Fruit fly (Drosophila melanogaster) whole organism: ENCODE results near the gene spz3.
A peak's percentile ranks its signal among the peaks of the same experiment; 100 is the strongest.

Experiments
- CG8478 ChIP-seq: fragments of >200 bp; optimal IDR thresholded peaks from 2 replicates; lab custom pipeline; 2018; ENCODE audit warnings: inconsistent platforms
- Dll ChIP-seq: fragments of >200 bp; optimal IDR thresholded peaks from 2 replicates; lab custom pipeline; 2017
- EcR ChIP-seq, 2 experiments: fragments of >200 bp; optimal IDR thresholded peaks; 2 replicates each; lab custom pipeline; 2017; ENCODE audit warnings: missing biosample characterization in 2 of 2, missing genetic modification characterization in 2 of 2, missing genetic modification reagents in 2 of 2
- pan ChIP-seq: fragments of >200 bp; optimal IDR thresholded peaks from 2 replicates; lab custom pipeline; 2017
- psq ChIP-seq: fragments of >200 bp; optimal IDR thresholded peaks from 2 replicates; lab custom pipeline; 2017
- usp ChIP-seq: fragments of >200 bp; optimal IDR thresholded peaks from 2 replicates; lab custom pipeline; 2017; ENCODE audit warnings: missing biosample characterization, missing genetic modification characterization, mixed read lengths

Gene spz3

DNA sequence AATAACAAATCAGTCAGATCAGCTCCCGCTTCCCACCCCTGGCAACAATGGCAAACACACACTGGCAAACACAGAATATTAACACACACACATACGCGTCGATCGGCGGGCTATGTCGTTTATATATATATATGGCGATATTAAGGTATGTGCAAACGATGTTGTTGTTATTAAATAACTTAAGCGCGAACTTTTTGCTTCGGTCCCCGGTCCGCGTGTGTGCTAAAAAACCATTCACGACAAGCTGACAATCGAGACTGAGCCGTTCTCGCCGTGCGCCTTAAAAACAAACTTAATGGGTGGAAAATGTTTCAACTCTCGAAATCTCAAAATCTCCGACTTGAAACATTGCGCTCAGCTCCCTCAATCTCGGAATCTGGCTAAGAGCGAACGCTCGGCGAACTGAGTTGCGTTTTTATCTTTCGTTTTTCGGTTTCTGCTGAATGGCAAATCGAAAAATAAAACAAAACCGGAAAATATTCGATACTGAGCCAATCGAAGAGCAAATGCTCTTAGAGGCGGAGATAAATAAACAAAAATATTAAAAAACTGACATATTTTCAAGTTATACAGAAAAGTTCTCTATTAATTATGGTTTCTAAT, at the start of gene spz3:
TSS of gene spz3 (minus strand) at position 261 of the 603 bp plus-strand sequence.
- TF ChIP-seq Dll (lab: Kevin White, UChicago) (no peak), pan (lab: Kevin White, UChicago) (no peak), psq (lab: Kevin White, UChicago) (no peak), CG8478 (lab: Kevin White, UChicago) (no peak), usp (GFP tag; lab: Kevin White, UChicago) (no peak), EcR (GFP tag; optimal IDR thresholded peaks at IDR 0.05; lab: Kevin White, UChicago) (no peak)

DNA sequence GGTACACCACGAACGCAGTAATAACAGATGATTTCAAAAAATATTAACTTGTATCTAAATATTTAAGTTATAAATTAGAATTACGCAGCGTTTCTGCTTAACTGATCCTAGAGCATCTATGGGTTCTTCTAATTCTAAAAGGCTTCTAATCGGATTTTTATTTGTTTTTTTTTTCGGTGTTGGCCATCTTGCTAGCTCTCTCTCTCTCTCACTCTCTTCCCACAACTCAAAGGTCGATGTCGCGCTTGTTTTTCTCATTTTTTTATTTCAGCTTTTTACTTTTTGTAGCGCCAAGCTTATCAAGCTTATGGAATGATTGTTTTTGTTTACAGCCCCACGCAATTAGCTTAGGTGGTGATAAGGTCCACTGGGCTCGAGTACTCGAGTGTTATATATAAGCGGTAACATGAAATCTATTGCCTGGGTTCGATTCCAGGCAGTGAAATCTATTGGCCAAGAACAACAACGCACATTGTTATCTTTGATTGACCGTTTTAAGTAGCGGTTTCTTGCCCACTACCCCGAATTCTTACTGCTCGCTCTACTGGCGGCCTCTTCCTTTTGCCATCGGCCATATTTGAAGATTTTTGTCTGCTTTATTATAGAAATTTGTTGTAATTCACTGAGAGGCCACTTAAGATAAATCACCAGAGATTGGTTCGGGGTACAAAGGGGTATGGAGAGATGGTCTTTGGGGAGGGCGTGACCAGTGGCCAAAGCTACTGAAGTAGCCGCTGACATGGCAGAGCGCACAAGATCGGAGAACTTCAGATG, 47.1 kb upstream of the spz3 start:
- no peak for TF ChIP-seq usp (GFP tag; lab: Kevin White, UChicago)
- TF ChIP-seq pan (lab: Kevin White, UChicago) = no peak
- no peak for TF ChIP-seq psq (lab: Kevin White, UChicago)
- no peak for TF ChIP-seq Dll (lab: Kevin White, UChicago)
- no peak for TF ChIP-seq EcR (GFP tag; optimal IDR thresholded peaks at IDR 0.05; lab: Kevin White, UChicago)
- no peak for TF ChIP-seq CG8478 (lab: Kevin White, UChicago)

DNA sequence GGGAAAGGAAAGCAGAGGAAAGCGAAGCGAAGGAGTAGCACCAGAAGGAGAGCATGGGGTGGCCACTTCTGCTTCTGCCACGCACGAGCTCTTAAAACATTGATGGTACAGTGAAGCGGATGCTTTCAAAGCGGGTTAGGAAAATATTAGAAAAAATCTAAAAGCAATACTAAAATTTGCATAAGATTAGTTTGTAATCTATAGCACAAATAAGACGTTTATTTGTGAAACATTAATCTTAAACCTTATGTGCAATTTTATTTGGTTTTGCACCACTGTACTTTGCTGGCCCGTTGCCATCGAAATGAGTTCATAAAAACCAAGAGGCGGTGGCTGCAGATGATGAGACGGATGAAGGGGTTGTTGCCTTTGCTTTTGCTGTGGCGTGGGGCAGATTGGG, 46.0 kb upstream of the spz3 start:
- TF ChIP-seq CG8478 (lab: Kevin White, UChicago) (no peak), usp (GFP tag; lab: Kevin White, UChicago) (no peak), psq (lab: Kevin White, UChicago) (no peak), Dll (lab: Kevin White, UChicago) (no peak), EcR (GFP tag; optimal IDR thresholded peaks at IDR 0.05; lab: Kevin White, UChicago) (peak in 1 of 2 experiments; percentile 19), pan (lab: Kevin White, UChicago) (no peak)

DNA sequence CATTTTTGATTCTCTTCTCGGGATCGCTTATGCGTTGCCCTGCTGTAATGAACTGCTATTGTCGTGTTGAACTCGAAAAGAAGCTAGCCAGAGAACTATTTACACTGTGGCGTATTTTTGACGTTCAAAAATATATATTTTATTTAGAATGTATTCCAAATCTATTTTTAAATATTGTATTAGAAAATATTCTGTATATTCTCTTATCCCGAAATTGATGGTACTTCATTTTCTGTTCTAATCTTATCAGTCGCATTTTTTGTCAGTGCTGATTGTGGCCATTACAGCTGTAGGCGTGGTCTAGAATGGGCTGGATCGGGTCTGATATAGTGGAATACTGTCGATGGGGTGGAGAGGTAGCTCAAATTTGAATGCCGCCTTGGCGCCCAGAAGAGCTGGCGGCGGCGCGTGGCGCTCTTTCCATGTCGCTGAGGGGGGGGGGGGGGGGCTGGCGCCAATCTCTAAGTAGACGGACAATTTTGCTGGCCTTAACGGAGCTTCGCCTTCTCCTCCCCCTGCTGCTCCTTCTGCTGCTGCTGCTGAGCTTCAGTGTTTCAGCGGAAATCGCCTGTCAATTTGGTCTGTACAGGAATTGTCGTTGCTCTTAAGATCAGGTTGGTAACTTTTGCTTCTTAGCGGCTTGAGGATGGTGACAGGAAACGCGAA, 44.4 kb upstream of the spz3 start:
- TF ChIP-seq CG8478 (lab: Kevin White, UChicago) (no peak), pan (lab: Kevin White, UChicago) (no peak), EcR (GFP tag; optimal IDR thresholded peaks at IDR 0.05; lab: Kevin White, UChicago) (no peak)

DNA sequence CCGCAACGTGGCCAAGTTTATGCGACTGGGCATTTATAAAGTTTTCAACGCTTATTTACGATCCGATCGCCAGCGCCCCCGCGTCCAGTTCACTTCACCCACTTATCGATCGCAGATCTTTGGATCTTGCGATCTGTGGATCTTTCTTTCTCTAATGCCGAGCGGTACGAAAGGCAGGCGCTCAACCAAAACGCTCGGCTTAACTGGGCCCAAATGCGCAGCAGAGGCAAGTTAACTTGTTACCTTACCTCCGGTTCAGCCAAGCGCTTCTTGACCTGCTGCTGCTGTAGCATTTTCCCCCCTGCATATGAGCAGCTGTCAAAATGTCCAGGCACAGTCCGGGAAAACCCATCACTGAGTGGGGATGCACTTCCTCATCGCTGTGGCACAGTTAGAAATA, 42.7 kb upstream of the spz3 start:
- TF ChIP-seq pan (lab: Kevin White, UChicago) (no peak), CG8478 (lab: Kevin White, UChicago) (no peak), usp (GFP tag; lab: Kevin White, UChicago) (no peak), Dll (lab: Kevin White, UChicago) (no peak), EcR (GFP tag; optimal IDR thresholded peaks at IDR 0.05; lab: Kevin White, UChicago) (no peak), psq (lab: Kevin White, UChicago) (no peak)

DNA sequence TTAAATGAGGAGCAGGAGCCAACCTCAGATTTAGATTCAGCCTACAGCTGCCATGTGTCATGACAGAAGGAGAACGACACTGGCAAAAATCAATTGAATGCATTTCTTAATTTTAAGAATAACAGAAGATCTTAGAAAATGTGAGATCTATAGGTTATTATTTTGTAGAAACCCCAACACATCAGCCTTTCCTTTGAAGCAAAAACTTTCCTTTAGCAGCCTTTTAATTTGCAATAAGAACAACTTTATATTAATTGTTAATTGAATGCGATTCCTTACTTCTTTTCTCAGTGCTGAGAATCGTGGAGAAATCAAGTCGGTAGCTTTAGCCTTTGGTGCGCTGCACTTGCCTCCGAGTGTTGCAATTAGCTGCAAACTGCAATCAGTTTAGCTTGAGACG, 41.2 kb upstream of the spz3 start:
- no peak for TF ChIP-seq CG8478 (lab: Kevin White, UChicago)
- no peak for TF ChIP-seq Dll (lab: Kevin White, UChicago)
- no peak for TF ChIP-seq usp (GFP tag; lab: Kevin White, UChicago)
- TF ChIP-seq psq (lab: Kevin White, UChicago) = no peak
- no peak for TF ChIP-seq pan (lab: Kevin White, UChicago)
- no peak for TF ChIP-seq EcR (GFP tag; optimal IDR thresholded peaks at IDR 0.05; lab: Kevin White, UChicago)

DNA sequence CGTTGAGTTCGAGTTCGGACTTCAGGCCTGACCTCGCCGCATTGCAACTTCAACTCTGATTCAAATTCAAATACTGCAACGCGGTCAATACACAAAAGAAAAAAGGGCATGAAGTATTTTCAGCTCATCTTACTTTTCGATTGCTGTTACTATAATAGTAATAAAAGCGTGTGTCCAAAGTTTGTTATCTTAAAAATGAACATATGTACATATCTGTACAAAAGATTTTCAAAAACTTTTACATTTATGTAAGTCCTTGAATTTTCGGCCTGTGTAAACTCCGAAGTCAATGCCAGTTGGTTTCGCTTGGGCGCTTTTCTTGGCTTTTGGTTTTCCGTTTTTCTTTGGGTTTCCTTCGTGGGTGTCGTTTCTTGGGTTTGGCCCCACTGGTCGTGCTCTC, 39.4 kb upstream of the spz3 start:
- TF ChIP-seq EcR (GFP tag; optimal IDR thresholded peaks at IDR 0.05; lab: Kevin White, UChicago) = no peak
- TF ChIP-seq Dll (lab: Kevin White, UChicago) = no peak
- no peak for TF ChIP-seq pan (lab: Kevin White, UChicago)
- no peak for TF ChIP-seq CG8478 (lab: Kevin White, UChicago)
- no peak for TF ChIP-seq usp (GFP tag; lab: Kevin White, UChicago)
- TF ChIP-seq psq (lab: Kevin White, UChicago) = no peak

DNA sequence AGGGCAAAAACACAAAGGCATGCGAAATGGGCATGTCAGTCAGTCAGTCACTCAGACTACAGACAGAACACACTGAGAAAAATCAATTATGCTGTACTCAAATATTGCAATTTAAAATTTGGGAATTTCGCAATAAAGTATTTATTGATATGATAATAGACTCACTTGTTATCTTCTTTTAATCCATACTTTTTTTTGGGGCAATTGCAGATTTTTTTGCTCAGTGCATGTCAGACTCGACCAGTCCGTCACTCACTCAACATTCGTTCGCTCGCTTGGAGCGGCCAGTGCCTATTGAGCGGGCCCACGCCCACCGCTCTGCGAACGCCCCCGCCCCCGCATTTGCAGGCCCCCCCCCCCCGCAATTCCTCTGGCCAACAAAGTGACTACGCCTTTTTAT, 37.0 kb upstream of the spz3 start:
- TF ChIP-seq EcR (GFP tag; optimal IDR thresholded peaks at IDR 0.05; lab: Kevin White, UChicago) = no peak
- TF ChIP-seq usp (GFP tag; lab: Kevin White, UChicago) = no peak
- TF ChIP-seq psq (lab: Kevin White, UChicago) = no peak
- TF ChIP-seq pan (lab: Kevin White, UChicago) = no peak
- no peak for TF ChIP-seq CG8478 (lab: Kevin White, UChicago)
- no peak for TF ChIP-seq Dll (lab: Kevin White, UChicago)

DNA sequence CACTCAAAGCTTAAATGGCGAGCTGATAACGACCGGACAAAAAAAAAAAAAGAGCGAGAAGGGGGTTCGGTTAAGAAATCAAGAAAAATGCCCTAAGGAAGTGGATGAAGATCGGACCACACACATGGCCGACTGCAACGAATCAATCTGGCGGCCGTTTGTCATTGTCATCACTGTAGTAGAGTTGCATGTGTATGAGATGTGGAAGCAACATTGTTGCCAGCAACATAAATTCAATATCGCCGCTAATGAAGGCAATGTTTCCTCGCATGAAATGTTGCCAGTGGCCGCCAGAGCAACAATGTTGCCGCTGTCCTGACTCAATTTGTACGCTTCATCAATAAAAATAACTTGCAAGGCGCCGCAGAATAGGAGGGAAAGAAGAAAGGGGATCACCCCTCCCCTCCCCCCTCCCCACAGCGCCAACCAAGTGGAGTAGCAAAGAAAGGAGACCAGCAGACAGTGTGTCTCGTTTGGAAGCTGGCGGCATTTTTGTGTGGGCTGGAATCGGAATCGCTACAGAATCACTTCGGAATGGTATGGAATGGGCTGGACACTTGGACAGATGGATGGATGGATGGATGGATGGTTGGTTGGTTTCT, 35.7 kb upstream of the spz3 start:
- no peak for TF ChIP-seq pan (lab: Kevin White, UChicago)

DNA sequence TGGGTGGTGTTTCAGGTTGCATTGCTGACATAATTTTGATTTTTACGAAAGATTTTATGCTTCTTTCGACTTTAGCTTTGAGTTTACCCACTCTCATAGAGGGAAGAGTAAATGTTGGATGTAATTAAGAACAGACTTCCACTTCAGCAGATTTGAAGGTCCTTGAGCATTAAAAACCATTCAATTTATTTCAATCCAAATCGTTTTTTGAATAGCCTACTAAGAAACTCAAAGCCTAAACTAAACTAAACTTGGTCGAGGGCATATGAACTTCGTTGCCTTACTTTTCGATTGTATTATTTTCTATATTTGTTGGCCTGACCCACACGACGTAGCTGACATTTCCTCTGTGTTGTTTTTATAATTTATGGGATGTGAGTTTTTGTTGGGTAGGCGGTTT, 33.5 kb upstream of the spz3 start:
- TF ChIP-seq CG8478 (lab: Kevin White, UChicago) = no peak
- no peak for TF ChIP-seq psq (lab: Kevin White, UChicago)
- no peak for TF ChIP-seq Dll (lab: Kevin White, UChicago)
- TF ChIP-seq pan (lab: Kevin White, UChicago) = no peak
- no peak for TF ChIP-seq EcR (GFP tag; optimal IDR thresholded peaks at IDR 0.05; lab: Kevin White, UChicago)
- no peak for TF ChIP-seq usp (GFP tag; lab: Kevin White, UChicago)
